In genomic region chrIII:6464113-6464571, ce11 we compare ENCODE assay signal across 5 worm cellular contexts.
TF ChIP-seq lines count a peak whose summit lies in the region.

No protein-coding gene starts in this region.

TF ChIP-seq in whole organism, L1 larva, 84 proteins besides CTCF, POLR2A, EP300 and RAD21 (continues in another document):
- TF ChIP-seq ces-1 (GFP tag; optimal IDR thresholded peaks at IDR 0.05; lab: Kevin White, UChicago) (no peak), efl-3 (GFP tag; optimal IDR thresholded peaks at IDR 0.05; lab: Kevin White, UChicago) (peak; percentile 1), fkh-8 (tag; optimal IDR thresholded peaks at IDR 0.05; lab: Kevin White, UChicago) (peak; percentile 88), egl-27 (tag; optimal IDR thresholded peaks at IDR 0.05; lab: Kevin White, UChicago) (no peak), Y116A8C.19 (tag; optimal IDR thresholded peaks at IDR 0.05; lab: Kevin White, UChicago; ENCODE audit: borderline replicate concordance) (no peak), sup-37 (GFP tag; optimal IDR thresholded peaks at IDR 0.05; lab: Kevin White, UChicago) (peak; percentile 84), ceh-90 (tag; optimal IDR thresholded peaks at IDR 0.05; lab: Kevin White, UChicago) (no peak), pqm-1 (tag; optimal IDR thresholded peaks at IDR 0.05; lab: Kevin White, UChicago) (peak; percentile 86), vab-15 (tag; optimal IDR thresholded peaks at IDR 0.05; lab: Kevin White, UChicago) (no peak), nhr-77 (tag; optimal IDR thresholded peaks at IDR 0.05; lab: Kevin White, UChicago) (peak; percentile 50), blmp-1 (tag; optimal IDR thresholded peaks at IDR 0.05; lab: Kevin White, UChicago) (peak; percentile 82), skn-1 (tag; optimal IDR thresholded peaks at IDR 0.05; lab: Kevin White, UChicago) (peak; percentile 86), nhr-71 (tag; optimal IDR thresholded peaks at IDR 0.05; lab: Kevin White, UChicago) (peak; percentile 94), C16A3.4 (tag; optimal IDR thresholded peaks at IDR 0.05; lab: Kevin White, UChicago) (peak; percentile 78), nhr-85 (tag; lab: Kevin White, UChicago) (peak; percentile 87), hpl-2 (GFP tag; optimal IDR thresholded peaks at IDR 0.05; lab: Kevin White, UChicago) (no peak), unc-62 (GFP tag; optimal IDR thresholded peaks at IDR 0.05; lab: Kevin White, UChicago) (no peak), dpl-1 (GFP tag; optimal IDR thresholded peaks at IDR 0.05; lab: Kevin White, UChicago) (peak; percentile 78 to 83 (median 78)), jun-1 (tag; optimal IDR thresholded peaks at IDR 0.05; lab: Kevin White, UChicago) (peak; percentile 89)

TF ChIP-seq in whole organism, L3 larva, 47 proteins besides CTCF, POLR2A, EP300 and RAD21 (continues in another document):
- TF ChIP-seq nhr-28 (tag; optimal IDR thresholded peaks at IDR 0.05; lab: Kevin White, UChicago), result no peak
- TF ChIP-seq nhr-23 (tag; optimal IDR thresholded peaks at IDR 0.05; lab: Kevin White, UChicago), result peak; percentile 75
- TF ChIP-seq nhr-237 (tag; optimal IDR thresholded peaks at IDR 0.05; lab: Kevin White, UChicago), result no peak
- no peak for TF ChIP-seq sea-2 (GFP tag; optimal IDR thresholded peaks at IDR 0.05; lab: Kevin White, UChicago)
- TF ChIP-seq ztf-4 (tag; optimal IDR thresholded peaks at IDR 0.05; lab: Kevin White, UChicago), result no peak
- TF ChIP-seq ZK546.5 (tag; optimal IDR thresholded peaks at IDR 0.05; lab: Kevin White, UChicago), result no peak
- no peak for TF ChIP-seq fkh-2 (tag; optimal IDR thresholded peaks at IDR 0.05; lab: Kevin White, UChicago)
- peak; percentile 97 for TF ChIP-seq lin-39 (tag; optimal IDR thresholded peaks at IDR 0.05; lab: Kevin White, UChicago)
- peak; percentile 43 for TF ChIP-seq egl-27 (tag; optimal IDR thresholded peaks at IDR 0.05; lab: Kevin White, UChicago)
- no peak for TF ChIP-seq unc-62 (GFP tag; optimal IDR thresholded peaks at IDR 0.05; lab: Kevin White, UChicago)
- peak; percentile 33 for TF ChIP-seq fos-1 (tag; optimal IDR thresholded peaks at IDR 0.05; lab: Kevin White, UChicago)
- TF ChIP-seq elt-3 (tag; optimal IDR thresholded peaks at IDR 0.05; lab: Kevin White, UChicago), result peak in 2 of 3 experiments; percentile 8 to 36
- TF ChIP-seq nhr-76 (tag; optimal IDR thresholded peaks at IDR 0.05; lab: Kevin White, UChicago), result no peak
- TF ChIP-seq jun-1 (tag; optimal IDR thresholded peaks at IDR 0.05; lab: Kevin White, UChicago), result peak; percentile 92
- peak; percentile 92 for TF ChIP-seq nhr-25 (tag; optimal IDR thresholded peaks at IDR 0.05; lab: Kevin White, UChicago)
- peak; percentile 84 for TF ChIP-seq lin-15B (tag; optimal IDR thresholded peaks at IDR 0.05; lab: Kevin White, UChicago)
- TF ChIP-seq egl-5 (tag; optimal IDR thresholded peaks at IDR 0.05; lab: Kevin White, UChicago), result no peak
- TF ChIP-seq mml-1 (tag; optimal IDR thresholded peaks at IDR 0.05; lab: Kevin White, UChicago), result no peak
- no peak for TF ChIP-seq ceh-9 (tag; optimal IDR thresholded peaks at IDR 0.05; lab: Kevin White, UChicago)
- TF ChIP-seq nhr-12 (tag; optimal IDR thresholded peaks at IDR 0.05; lab: Kevin White, UChicago), result no peak

TF ChIP-seq in whole organism, early embryonic, 17 proteins besides CTCF, POLR2A, EP300 and RAD21:
- TF ChIP-seq F13C5.2 (tag; optimal IDR thresholded peaks at IDR 0.05; lab: Kevin White, UChicago) (peak; percentile 29), aly-1 (tag; optimal IDR thresholded peaks at IDR 0.05; lab: Kevin White, UChicago) (peak; percentile 66), hmg-4 (GFP tag; optimal IDR thresholded peaks at IDR 0.05; lab: Kevin White, UChicago) (peak; percentile 39), sea-1 (GFP tag; conservative IDR thresholded peaks at IDR 0.05; lab: Robert Waterston, UW) (0 out of 2 replicates have a peak, but pooled peaks have one; percentile 19), ama-1 (optimal IDR thresholded peaks at IDR 0.05; lab: Kevin White, UChicago) (no peak), pes-1 (GFP tag; IDR thresholded peaks at IDR 0.05; lab: Robert Waterston, UW) (no peak; the same call in 1 of the 2 replicates), flt-1 (GFP tag; IDR thresholded peaks at IDR 0.05; lab: Robert Waterston, UW) (0 out of 2 replicates have a peak, but pooled peaks have one; percentile 22)

TF ChIP-seq in whole organism, midembryonic, 9 proteins besides CTCF, POLR2A, EP300 and RAD21:
- TF ChIP-seq ztf-29 (GFP tag; IDR thresholded peaks at IDR 0.05; lab: Robert Waterston, UW) (peak; percentile 52; the same call in 1 of the 2 replicates), klf-2 (GFP tag; conservative IDR thresholded peaks at IDR 0.05; lab: Robert Waterston, UW) (no peak), ztf-23 (GFP tag; IDR thresholded peaks at IDR 0.05; lab: Robert Waterston, UW) (0 out of 2 replicates have a peak, but pooled peaks have one; percentile 6)

TF ChIP-seq in whole organism, young adult, 124 proteins besides CTCF, POLR2A, EP300 and RAD21 (continues in another document):
- TF ChIP-seq aptf-2 (GFP tag; conservative IDR thresholded peaks at IDR 0.05; lab: Robert Waterston, UW) (no peak), egrh-3 (GFP tag; IDR thresholded peaks at IDR 0.05; lab: Robert Waterston, UW) (peak; percentile 97), sea-2 (GFP tag; IDR thresholded peaks at IDR 0.05; lab: Robert Waterston, UW) (no peak), nfya-2 (GFP tag; IDR thresholded peaks at IDR 0.05; lab: Robert Waterston, UW) (no peak), nhr-120 (GFP tag; IDR thresholded peaks at IDR 0.05; lab: Robert Waterston, UW) (no peak), dpl-1 (GFP tag; optimal IDR thresholded peaks at IDR 0.05; lab: Kevin White, UChicago) (peak; percentile 61), let-526 (GFP tag; IDR thresholded peaks at IDR 0.05; lab: Robert Waterston, UW) (peak; percentile 84), egl-18 (GFP tag; IDR thresholded peaks at IDR 0.05; lab: Robert Waterston, UW) (no peak), pbrm-1 (GFP tag; IDR thresholded peaks at IDR 0.05; lab: Robert Waterston, UW) (peak; percentile 93), F57C9.4 (tag; optimal IDR thresholded peaks at IDR 0.05; lab: Kevin White, UChicago) (no peak), snpc-4 (GFP tag; optimal IDR thresholded peaks at IDR 0.05; lab: Kevin White, UChicago) (no peak), snpc-4 (tag; optimal IDR thresholded peaks at IDR 0.05; lab: Kevin White, UChicago) (peak in 3 of 4 experiments; percentile 66 to 69 (median 67)), gei-17 (GFP tag; optimal IDR thresholded peaks at IDR 0.05; lab: Kevin White, UChicago) (no peak), dox-1 (GFP tag; IDR thresholded peaks at IDR 0.05; lab: Robert Waterston, UW) (peak; percentile 95), ztf-28 (GFP tag; IDR thresholded peaks at IDR 0.05; lab: Robert Waterston, UW) (0 out of 2 replicates have a peak, but pooled peaks have one; percentile 66), mxl-1 (tag; optimal IDR thresholded peaks at IDR 0.05; lab: Kevin White, UChicago) (no peak), ceh-79 (tag; optimal IDR thresholded peaks at IDR 0.05; lab: Kevin White, UChicago) (peak; percentile 45), ztf-26 (tag; optimal IDR thresholded peaks at IDR 0.05; lab: Kevin White, UChicago) (peak; percentile 90), madf-10 (tag; optimal IDR thresholded peaks at IDR 0.05; lab: Kevin White, UChicago) (no peak), B0261.1 (tag; optimal IDR thresholded peaks at IDR 0.05; lab: Kevin White, UChicago) (peak; percentile 14), K11D2.4 (GFP tag; IDR thresholded peaks at IDR 0.05; lab: Robert Waterston, UW) (peak; percentile 86), chd-7 (tag; optimal IDR thresholded peaks at IDR 0.05; lab: Kevin White, UChicago) (peak; percentile 94), ceh-58 (GFP tag; IDR thresholded peaks at IDR 0.05; lab: Robert Waterston, UW) (0 out of 2 replicates have a peak, but pooled peaks have one; percentile 16), C06A6.2 (GFP tag; conservative IDR thresholded peaks at IDR 0.05; lab: Robert Waterston, UW) (peak; percentile 86), ceh-91 (GFP tag; IDR thresholded peaks at IDR 0.05; lab: Robert Waterston, UW) (peak; percentile 71), cebp-2 (GFP tag; IDR thresholded peaks at IDR 0.05; lab: Robert Waterston, UW) (0 out of 2 replicates have a peak, but pooled peaks have one; percentile 78), madf-6 (GFP tag; IDR thresholded peaks at IDR 0.05; lab: Robert Waterston, UW) (peak; percentile 92), hmg-1.2 (GFP tag; IDR thresholded peaks at IDR 0.05; lab: Robert Waterston, UW) (peak; percentile 66), C17E4.6 (GFP tag; IDR thresholded peaks at IDR 0.05; lab: Robert Waterston, UW) (peak; percentile 88), ztf-3 (GFP tag; optimal IDR thresholded peaks at IDR 0.05; lab: Kevin White, UChicago) (peak; percentile 40), B0035.1 (tag; optimal IDR thresholded peaks at IDR 0.05; lab: Kevin White, UChicago) (peak; percentile 53), him-1 (tag; optimal IDR thresholded peaks at IDR 0.05; lab: Kevin White, UChicago) (no peak), pha-4 (tag; optimal IDR thresholded peaks at IDR 0.05; lab: Kevin White, UChicago) (peak; percentile 23), hrde-1 (tag; optimal IDR thresholded peaks at IDR 0.05; lab: Kevin White, UChicago; ENCODE audit: borderline replicate concordance) (no peak), nfyb-1 (GFP tag; IDR thresholded peaks at IDR 0.05; lab: Robert Waterston, UW) (peak; percentile 95), ets-4 (GFP tag; optimal IDR thresholded peaks at IDR 0.05; lab: Kevin White, UChicago) (peak; percentile 86), Y53F4B.3 (GFP tag; IDR thresholded peaks at IDR 0.05; lab: Robert Waterston, UW) (no peak; the same call in 1 of the 2 replicates), mes-4 (tag; optimal IDR thresholded peaks at IDR 0.05; lab: Kevin White, UChicago) (no peak), nhr-179 (tag; optimal IDR thresholded peaks at IDR 0.05; lab: Kevin White, UChicago) (no peak), lin-26 (GFP tag; IDR thresholded peaks at IDR 0.05; lab: Robert Waterston, UW) (peak; percentile 59; the same call in 1 of the 2 replicates), sptf-2 (GFP tag; optimal IDR thresholded peaks at IDR 0.05; lab: Kevin White, UChicago) (no peak), rec-8 (tag; optimal IDR thresholded peaks at IDR 0.05; lab: Kevin White, UChicago) (no peak), athp-1 (tag; optimal IDR thresholded peaks at IDR 0.05; lab: Kevin White, UChicago) (peak; percentile 80), tlf-1 (GFP tag; optimal IDR thresholded peaks at IDR 0.05; lab: Kevin White, UChicago) (peak; percentile 89), ztf-18 (tag; optimal IDR thresholded peaks at IDR 0.05; lab: Kevin White, UChicago) (peak; percentile 78), madf-3 (GFP tag; IDR thresholded peaks at IDR 0.05; lab: Robert Waterston, UW) (peak; percentile 88), somi-1 (GFP tag; optimal IDR thresholded peaks at IDR 0.05; lab: Kevin White, UChicago) (peak; percentile 77), nhr-90 (tag; optimal IDR thresholded peaks at IDR 0.05; lab: Kevin White, UChicago) (peak; percentile 67)

Comparison
In these comparisons a context has a peak if more than half of its experiments do, and no peak if none do; other contexts are left out.
1. Of the 8 proteins assayed by ChIP-seq in both whole organism, young adult and whole organism, L1 larva: peak only in whole organism, young adult: ama-1; only in whole organism, L1 larva: unc-130; in both: dpl-1, efl-1, nhr-90 and snpc-4; in neither: 1; mixed calls (peak in some experiments, not most) for 1.